Fruit fly (Drosophila melanogaster) whole organism, prepupa: ENCODE data around the gene Ndf.

ENCODE experiments used
- Blimp-1 ChIP-seq: fragments of 200-800 bp; sonication (Bioruptor generic); optimal IDR thresholded peaks from 3 replicates; lab custom pipeline; 2017; ENCODE audit warnings: missing biosample characterization, missing genetic modification characterization, mild to moderate bottlenecking, moderate library complexity, missing genetic modification reagents
- CG10669 ChIP-seq: fragments of 200-800 bp; sonication (Bioruptor generic); optimal IDR thresholded peaks from 3 replicates; lab custom pipeline; 2018; ENCODE audit warnings: missing biosample characterization, mild to moderate bottlenecking, missing genetic modification characterization, moderate library complexity
- CG11762 ChIP-seq: fragments of 200-800 bp; sonication (Bioruptor generic); optimal IDR thresholded peaks from 3 replicates; lab custom pipeline; 2016; ENCODE audit warnings: missing biosample characterization, missing genetic modification characterization; ENCODE audit not compliant: insufficient read depth
- CG1621 ChIP-seq: fragments of 200-800 bp; sonication (Bioruptor generic); optimal IDR thresholded peaks from 3 replicates; lab custom pipeline; 2018; ENCODE audit warnings: missing biosample characterization, mild to moderate bottlenecking, missing genetic modification characterization
- CG16779 ChIP-seq: fragments of 200-800 bp; sonication (Bioruptor generic); optimal IDR thresholded peaks from 3 replicates; lab custom pipeline; 2017; ENCODE audit warnings: missing biosample characterization, mild to moderate bottlenecking, missing genetic modification characterization
- CG3032 ChIP-seq: fragments of 200-800 bp; optimal IDR thresholded peaks from 2 replicates; lab custom pipeline; 2019; ENCODE audit warnings: missing biosample characterization, mild to moderate bottlenecking, missing genetic modification characterization, moderate library complexity
- CG32006 ChIP-seq: fragments of 200-800 bp; sonication (Bioruptor generic); optimal IDR thresholded peaks from 3 replicates; lab custom pipeline; 2017; ENCODE audit warnings: missing biosample characterization, mild to moderate bottlenecking, missing genetic modification characterization
- CG34406 ChIP-seq: fragments of 200-800 bp; sonication (Bioruptor generic); optimal IDR thresholded peaks from 3 replicates; lab custom pipeline; 2016; ENCODE audit warnings: missing biosample characterization, missing genetic modification characterization
- CG3919 ChIP-seq: fragments of 200-800 bp; sonication (Bioruptor generic); optimal IDR thresholded peaks from 3 replicates; lab custom pipeline; 2016; ENCODE audit warnings: missing biosample characterization, missing genetic modification characterization
- CG6163 ChIP-seq: fragments of 200-800 bp; sonication (Bioruptor generic); IDR thresholded peaks from 3 replicates; pipeline ENCODE4 v1.3.6; 2022; ENCODE audit warnings: missing biosample characterization, missing genetic modification characterization
- CG6792 ChIP-seq: fragments of 200-800 bp; sonication (Bioruptor generic); optimal IDR thresholded peaks from 3 replicates; lab custom pipeline; 2016; ENCODE audit warnings: missing biosample characterization, missing genetic modification characterization
- CG6808 ChIP-seq: fragments of 200-800 bp; sonication (Bioruptor generic); optimal IDR thresholded peaks from 3 replicates; lab custom pipeline; 2017; ENCODE audit warnings: missing biosample characterization, missing genetic modification characterization, mild to moderate bottlenecking, moderate library complexity, missing genetic modification reagents
- CG6854 ChIP-seq: fragments of 200-800 bp; sonication (Bioruptor generic); optimal IDR thresholded peaks from 2 replicates; lab custom pipeline; 2017; ENCODE audit warnings: missing biosample characterization, mild to moderate bottlenecking, missing genetic modification characterization
- CG7368 ChIP-seq: fragments of 200-800 bp; sonication (Bioruptor generic); optimal IDR thresholded peaks from 3 replicates; lab custom pipeline; 2016; ENCODE audit warnings: missing biosample characterization, missing genetic modification characterization
- CG8319 ChIP-seq: fragments of 200-800 bp; sonication (Bioruptor generic); optimal IDR thresholded peaks from 3 replicates; lab custom pipeline; 2016; ENCODE audit warnings: missing biosample characterization, missing genetic modification characterization
- CG8632 ChIP-seq: fragments of 200-800 bp; sonication (Bioruptor generic); optimal IDR thresholded peaks from 3 replicates; lab custom pipeline; 2016; ENCODE audit warnings: missing biosample characterization, missing genetic modification characterization
- CG9139 ChIP-seq: fragments of 200-800 bp; sonication (Bioruptor generic); optimal IDR thresholded peaks from 3 replicates; lab custom pipeline; 2017; ENCODE audit warnings: missing biosample characterization, mild to moderate bottlenecking, missing genetic modification characterization
- Eip75B ChIP-seq: fragments of 200-800 bp; sonication (Bioruptor generic); optimal IDR thresholded peaks from 3 replicates; lab custom pipeline; 2016; ENCODE audit warnings: missing biosample characterization, missing genetic modification characterization
- Eip78C ChIP-seq: fragments of 200-800 bp; sonication (Bioruptor generic); peaks from one replicate; lab custom pipeline; 2016; ENCODE audit warnings: missing biosample characterization, missing genetic modification characterization
- Eip93F ChIP-seq: fragments of 200-800 bp; sonication (Bioruptor generic); optimal IDR thresholded peaks from 2 replicates; lab custom pipeline; 2016; ENCODE audit warnings: missing biosample characterization, mild to moderate bottlenecking, missing genetic modification characterization
- Ets21C ChIP-seq: fragments of 200-800 bp; sonication (Bioruptor generic); optimal IDR thresholded peaks from 3 replicates; lab custom pipeline; 2016; ENCODE audit warnings: missing biosample characterization, missing genetic modification characterization
- Gug ChIP-seq: fragments of 200-800 bp; sonication (Bioruptor generic); IDR thresholded peaks from 2 replicates; pipeline ENCODE4 v1.3.6; 2022; ENCODE audit warnings: missing biosample characterization, missing genetic modification characterization
- Hr38 ChIP-seq: sonication (Bioruptor generic); optimal IDR thresholded peaks from 2 replicates; lab custom pipeline; 2016; ENCODE audit warnings: missing biosample characterization, missing genetic modification characterization
- Hr39 ChIP-seq: fragments of 200-800 bp; sonication (Bioruptor generic); optimal IDR thresholded peaks from 2 replicates; lab custom pipeline; 2016; ENCODE audit warnings: missing biosample characterization, missing genetic modification characterization
- Hr4 ChIP-seq: fragments of 200-800 bp; sonication (Bioruptor generic); optimal IDR thresholded peaks from 3 replicates; lab custom pipeline; 2016; ENCODE audit warnings: missing biosample characterization, missing genetic modification characterization
- Met ChIP-seq: fragments of 200-800 bp; sonication (Bioruptor generic); optimal IDR thresholded peaks from 3 replicates; lab custom pipeline; 2016; ENCODE audit warnings: missing biosample characterization, missing genetic modification characterization
- OdsH ChIP-seq: fragments of 200-800 bp; sonication (Bioruptor generic); optimal IDR thresholded peaks from 3 replicates; lab custom pipeline; 2016; ENCODE audit warnings: missing biosample characterization, missing genetic modification characterization
- Sox102F ChIP-seq: fragments of 200-800 bp; sonication (Bioruptor generic); optimal IDR thresholded peaks from 2 replicates; lab custom pipeline; 2016; ENCODE audit warnings: missing biosample characterization, mild to moderate bottlenecking, missing genetic modification characterization
- Sox14 ChIP-seq: fragments of 200-800 bp; sonication (Bioruptor generic); optimal IDR thresholded peaks from 3 replicates; lab custom pipeline; 2016; ENCODE audit warnings: missing biosample characterization, missing genetic modification characterization
- Sox15 ChIP-seq: fragments of 200-800 bp; sonication (Bioruptor generic); optimal IDR thresholded peaks from 3 replicates; lab custom pipeline; 2016; ENCODE audit warnings: missing biosample characterization, missing genetic modification characterization
- achi ChIP-seq: fragments of 200-800 bp; sonication (Bioruptor generic); optimal IDR thresholded peaks from 3 replicates; lab custom pipeline; 2016; ENCODE audit warnings: missing biosample characterization, missing genetic modification characterization
- acj6 ChIP-seq: fragments of 200-800 bp; sonication (Bioruptor generic); optimal IDR thresholded peaks from 3 replicates; lab custom pipeline; 2016; ENCODE audit warnings: missing biosample characterization, missing genetic modification characterization
- cyc ChIP-seq: fragments of 200-800 bp; sonication (Bioruptor generic); optimal IDR thresholded peaks from 3 replicates; lab custom pipeline; 2016; ENCODE audit warnings: missing biosample characterization, missing genetic modification characterization
- dac ChIP-seq: fragments of 200-800 bp; sonication (Bioruptor generic); optimal IDR thresholded peaks from 2 replicates; lab custom pipeline; 2017; ENCODE audit warnings: missing biosample characterization, mild to moderate bottlenecking, missing genetic modification characterization
- dsx ChIP-seq: fragments of 200-800 bp; optimal IDR thresholded peaks from 3 replicates; lab custom pipeline; 2019; ENCODE audit warnings: missing biosample characterization, mild to moderate bottlenecking, missing genetic modification characterization, moderate library complexity; ENCODE audit not compliant: poor library complexity, severe bottlenecking
- eg ChIP-seq: fragments of 200-800 bp; sonication (Bioruptor generic); IDR thresholded peaks from 3 replicates; pipeline ENCODE4 v1.3.6; 2022; ENCODE audit warnings: missing biosample characterization, missing genetic modification characterization
- esn ChIP-seq: fragments of 200-800 bp; sonication (Bioruptor generic); optimal IDR thresholded peaks from 2 replicates; lab custom pipeline; 2016; ENCODE audit warnings: missing biosample characterization, mild to moderate bottlenecking, missing genetic modification characterization, moderate library complexity
- fkh ChIP-seq: fragments of 200-800 bp; sonication (Bioruptor generic); optimal IDR thresholded peaks from 3 replicates; lab custom pipeline; 2017; ENCODE audit warnings: missing biosample characterization, mild to moderate bottlenecking, missing genetic modification characterization, moderate library complexity
- lz ChIP-seq: fragments of 200-800 bp; sonication (Bioruptor generic); optimal IDR thresholded peaks from 3 replicates; lab custom pipeline; 2016; ENCODE audit warnings: missing biosample characterization, missing genetic modification characterization
- net ChIP-seq: fragments of 200-800 bp; sonication (Bioruptor generic); optimal IDR thresholded peaks from 3 replicates; lab custom pipeline; 2016; ENCODE audit warnings: missing biosample characterization, missing genetic modification characterization
- pdm3 ChIP-seq: fragments of 200-800 bp; sonication (Bioruptor generic); optimal IDR thresholded peaks from 3 replicates; lab custom pipeline; 2016; ENCODE audit warnings: missing biosample characterization, missing genetic modification characterization
- salr ChIP-seq, 2 experiments: fragments of 200-800 bp; sonication (Bioruptor generic); optimal IDR thresholded peaks; 3 replicates each; lab custom pipeline; 2016 to 2018; ENCODE audit warnings: missing biosample characterization in 2 of 2, missing genetic modification characterization in 2 of 2, mild to moderate bottlenecking in 1 of 2
- ss ChIP-seq, 2 experiments: fragments of 200-800 bp; sonication (Bioruptor generic); optimal IDR thresholded peaks; 2 replicates in 1 of 2; 3 replicates in 1 of 2; lab custom pipeline; 2017 to 2018; ENCODE audit warnings: mild to moderate bottlenecking in 2 of 2, missing biosample characterization in 2 of 2, missing genetic modification characterization in 2 of 2, moderate library complexity in 1 of 2
- svp ChIP-seq: fragments of 200-800 bp; sonication (Bioruptor generic); peaks from one replicate; lab custom pipeline; 2016; ENCODE audit warnings: missing biosample characterization, missing genetic modification characterization
- topi ChIP-seq: fragments of 200-800 bp; sonication (Bioruptor generic); optimal IDR thresholded peaks from 3 replicates; lab custom pipeline; 2016; ENCODE audit warnings: missing biosample characterization, missing genetic modification characterization

Ndf gene

DNA sequence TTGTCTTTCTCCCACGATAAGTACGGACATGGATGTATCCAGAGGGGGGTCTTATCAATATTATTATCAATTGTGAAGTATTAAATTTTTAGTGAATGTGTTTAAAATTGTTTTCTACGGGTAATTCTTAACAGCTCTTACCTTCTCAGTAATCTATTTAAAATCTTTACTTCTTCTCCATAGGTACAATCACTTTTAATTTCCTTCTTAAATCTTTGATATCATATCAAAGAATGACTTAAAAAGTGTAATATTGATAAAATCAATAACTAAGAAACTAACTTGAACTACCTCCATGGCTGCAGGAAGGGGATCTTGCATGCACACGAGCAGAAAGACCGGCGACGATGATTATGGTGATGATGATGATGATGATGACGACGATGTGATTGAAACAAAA is 21.1 kb upstream of the Ndf start (continued):
- TF ChIP-seq cyc (GFP tag; lab: Kevin White, UChicago) (peak; percentile 80), topi (GFP tag; lab: Kevin White, UChicago) (peak; percentile 87), CG3919 (GFP tag; lab: Kevin White, UChicago) (peak; percentile 77), Ets21C (GFP tag; lab: Kevin White, UChicago) (peak; percentile 45), lz (GFP tag; lab: Kevin White, UChicago) (peak; percentile 77), CG3032 (tag; lab: Kevin White, UChicago) (peak; percentile 72), CG7368 (peak; percentile 63), esn (GFP tag; lab: Kevin White, UChicago) (peak; percentile 81), CG6163 (GFP tag; lab: Robert Waterston, UW) (no peak; the same call in 2 of the 3 replicates), CG1621 (no peak), ss (GFP tag; optimal IDR thresholded peaks at IDR 0.05; lab: Kevin White, UChicago) (peak; percentile 52 to 81), acj6 (GFP tag; lab: Kevin White, UChicago) (peak; percentile 84), CG6792 (GFP tag; lab: Kevin White, UChicago) (peak; percentile 59), dac (GFP tag; lab: Kevin White, UChicago) (no peak), Met (GFP tag; lab: Kevin White, UChicago) (peak; percentile 92), CG8319 (GFP tag; lab: Kevin White, UChicago) (peak; percentile 68), CG10669 (GFP tag; lab: Kevin White, UChicago) (peak; percentile 65), Sox15 (GFP tag; lab: Kevin White, UChicago) (peak; percentile 59), Eip93F (GFP tag; lab: Kevin White, UChicago) (peak; percentile 44)

DNA sequence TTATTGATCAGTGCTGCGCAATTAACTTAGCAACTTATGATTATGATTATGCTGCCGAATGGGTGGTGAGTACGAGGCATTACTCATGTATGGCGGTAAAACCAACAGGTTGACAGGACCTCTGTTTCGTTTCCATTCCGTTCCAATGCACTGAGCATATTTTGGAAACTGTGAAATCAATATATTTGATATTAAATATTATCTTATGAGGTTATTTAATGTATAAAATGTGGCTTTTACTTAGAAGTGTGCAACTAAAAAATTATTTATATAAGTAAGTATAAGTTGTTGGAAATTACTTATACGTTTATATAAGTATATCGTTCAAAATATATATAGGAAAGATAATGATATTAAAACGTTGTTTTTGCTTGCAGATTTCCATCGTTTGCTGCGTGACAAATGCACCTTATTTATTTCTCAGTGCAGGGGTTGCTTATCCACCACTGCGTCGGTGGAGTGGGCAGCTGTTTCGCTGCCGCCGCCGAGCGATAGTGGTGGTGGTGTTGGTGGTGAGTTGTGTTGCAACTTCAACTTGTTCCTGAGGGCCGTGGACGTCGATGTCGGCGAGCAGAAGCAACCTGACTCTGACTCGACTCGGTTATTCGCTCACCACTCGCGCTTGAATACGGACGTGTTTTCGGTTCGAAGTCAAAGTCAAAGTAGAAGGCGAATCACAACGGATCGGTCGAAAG is 19.4 kb upstream of the Ndf start, which contains the start of gene bib:
Gene bib (plus strand): TSS at position 568 of the 695 bp plus-strand sequence.
- TF ChIP-seq Blimp-1 (GFP tag; lab: Kevin White, UChicago) (peak; percentile 51), Ets21C (GFP tag; lab: Kevin White, UChicago) (peak; percentile 50), salr (GFP tag; optimal IDR thresholded peaks at IDR 0.05; lab: Kevin White, UChicago) (peak; percentile 76 to 93), Met (GFP tag; lab: Kevin White, UChicago) (peak; percentile 85), CG34406 (GFP tag; lab: Kevin White, UChicago) (peak; percentile 92), Hr39 (peak; percentile 54), net (GFP tag; lab: Kevin White, UChicago) (peak; percentile 90), CG6792 (GFP tag; lab: Kevin White, UChicago) (peak; percentile 88), CG3032 (tag; lab: Kevin White, UChicago) (peak; percentile 93), CG11762 (GFP tag; lab: Kevin White, UChicago) (peak; percentile 87), Gug (GFP tag; lab: Robert Waterston, UW) (peak; percentile 41; the same call in 1 of the 2 replicates), CG6808 (peak; percentile 90), dsx (GFP tag; lab: Kevin White, UChicago) (peak; percentile 91), Sox15 (GFP tag; lab: Kevin White, UChicago) (peak; percentile 67), Eip93F (GFP tag; lab: Kevin White, UChicago) (peak; percentile 60), OdsH (GFP tag; lab: Kevin White, UChicago) (peak; percentile 91), fkh (GFP tag; lab: Kevin White, UChicago) (peak; percentile 25), CG16779 (tag; lab: Kevin White, UChicago) (peak; percentile 82), CG9139 (GFP tag; lab: Kevin White, UChicago) (peak; percentile 86), esn (GFP tag; lab: Kevin White, UChicago) (peak; percentile 90), eg (GFP tag; lab: Robert Waterston, UW) (peak; percentile 63), Eip75B (GFP tag; lab: Kevin White, UChicago) (peak; percentile 81), Hr38 (no peak), CG1621 (peak; percentile 76), Hr4 (GFP tag; lab: Kevin White, UChicago) (peak; percentile 70), svp (GFP tag; lab: Kevin White, UChicago) (peak; percentile 90), CG6854 (GFP tag; lab: Kevin White, UChicago) (peak; percentile 79), achi (GFP tag; lab: Kevin White, UChicago) (peak; percentile 91), cyc (GFP tag; lab: Kevin White, UChicago) (peak; percentile 76), topi (GFP tag; lab: Kevin White, UChicago) (peak; percentile 82), CG32006 (GFP tag; lab: Kevin White, UChicago) (peak; percentile 92), Eip78C (GFP tag; lab: Kevin White, UChicago) (peak; percentile 96), CG8632 (GFP tag; lab: Kevin White, UChicago) (peak; percentile 90), Sox14 (peak; percentile 75), lz (GFP tag; lab: Kevin White, UChicago) (peak; percentile 62), acj6 (GFP tag; lab: Kevin White, UChicago) (peak; percentile 90), CG6163 (GFP tag; lab: Robert Waterston, UW) (peak; percentile 75; the same call in 2 of the 3 replicates), Sox102F (GFP tag; lab: Kevin White, UChicago) (peak; percentile 84), pdm3 (peak; percentile 82)
